Worm (Caenorhabditis elegans): ENCODE data around the gene F25E5.9.

The F25E5.9 gene

ce11 chrV:7431016-7431415 lies 6.7 kb downstream of the F25E5.9 start, which contains the start of gene srw-71:
Gene srw-71 (minus strand): TSS chrV:7431116.
- TF ChIP-seq dpl-1 (GFP tag; optimal IDR thresholded peaks at IDR 0.05) (no peak), hlh-26 (GFP tag; conservative IDR thresholded peaks at IDR 0.05) (no peak), madf-8 (GFP tag; conservative IDR thresholded peaks at IDR 0.05) (no peak), cebp-2 (GFP tag; IDR thresholded peaks at IDR 0.05) (no peak), sptf-2 (GFP tag; optimal IDR thresholded peaks at IDR 0.05) (no peak), xnd-1 (tag; optimal IDR thresholded peaks at IDR 0.05) (no peak), B0261.1 (tag; optimal IDR thresholded peaks at IDR 0.05) (no peak)

DNA sequence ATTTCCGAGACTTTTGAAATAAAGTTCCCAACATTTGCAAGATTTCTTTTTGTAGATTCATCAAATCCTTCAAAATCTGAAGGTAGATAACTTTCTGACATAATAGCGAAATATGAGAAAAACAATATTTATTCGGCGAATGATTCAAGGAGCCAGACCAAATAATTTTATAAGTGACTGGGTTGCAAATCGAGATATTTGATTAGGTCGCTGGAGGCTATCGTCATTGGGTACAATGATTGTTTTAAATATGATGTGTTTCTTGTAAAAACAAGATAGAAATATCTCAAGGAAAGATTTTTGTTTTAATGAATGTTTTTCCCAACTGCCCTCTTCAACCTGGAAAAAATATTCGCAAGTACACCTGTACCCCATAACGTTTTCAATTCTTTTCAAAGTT lies 8.8 kb downstream of the F25E5.9 start, which contains the start of gene srw-69:
Gene srw-69 (minus strand): TSS at position 101 of the 400 bp plus-strand sequence.
- TF ChIP-seq C17E4.6 (GFP tag; IDR thresholded peaks at IDR 0.05) (no peak), aptf-3 (GFP tag; IDR thresholded peaks at IDR 0.05) (no peak), lir-1 (GFP tag; conservative IDR thresholded peaks at IDR 0.05) (no peak), D2030.7 (GFP tag; IDR thresholded peaks at IDR 0.05) (no peak), ccch-3 (GFP tag; optimal IDR thresholded peaks at IDR 0.05) (no peak), ceh-91 (GFP tag; IDR thresholded peaks at IDR 0.05) (no peak), chd-7 (tag; optimal IDR thresholded peaks at IDR 0.05) (no peak), F37B4.10 (GFP tag; IDR thresholded peaks at IDR 0.05) (no peak), bed-1 (GFP tag; IDR thresholded peaks at IDR 0.05) (no peak), xnd-1 (tag; optimal IDR thresholded peaks at IDR 0.05) (no peak), mel-28 (tag; optimal IDR thresholded peaks at IDR 0.05; ENCODE audit: borderline replicate concordance) (no peak), ceh-27 (GFP tag; optimal IDR thresholded peaks at IDR 0.05) (no peak), mxl-1 (tag; optimal IDR thresholded peaks at IDR 0.05) (no peak), tbx-9 (tag; optimal IDR thresholded peaks at IDR 0.05; ENCODE audit: borderline replicate concordance) (no peak), ztf-6 (GFP tag; IDR thresholded peaks at IDR 0.05) (no peak)

DNA sequence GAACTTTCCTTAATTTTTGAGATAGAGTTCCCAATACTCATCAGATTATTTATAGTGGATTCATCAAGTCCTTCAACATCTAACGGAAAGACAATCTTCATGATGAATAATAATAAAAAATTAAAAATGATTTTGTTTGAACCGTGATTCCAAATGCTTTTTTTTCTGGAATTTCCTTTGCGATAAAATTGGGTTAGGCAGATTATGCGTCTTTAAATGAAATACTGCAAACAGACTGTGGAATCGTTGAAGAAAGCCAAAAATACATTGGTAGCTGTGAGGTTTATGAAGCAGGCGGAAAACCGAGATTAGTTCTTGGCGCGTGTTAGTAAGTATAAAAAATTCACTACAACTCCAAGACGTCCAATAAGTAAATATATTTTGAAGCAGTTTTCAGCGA lies 11.1 kb downstream of the F25E5.9 start, which contains the start of gene srw-68:
Gene srw-68 (minus strand): TSS at position 101 of the 400 bp plus-strand sequence.
- no peak for TF ChIP-seq attf-5 (GFP tag; optimal IDR thresholded peaks at IDR 0.05)
- TF ChIP-seq F37B4.10 (GFP tag; IDR thresholded peaks at IDR 0.05) = no peak

ce11 chrV:7424336-7424735 lies 13.4 kb downstream of the F25E5.9 start, which contains the start of gene F18E3.10:
Gene F18E3.10 (minus strand): TSS chrV:7424436.
- TF ChIP-seq D2030.7 (GFP tag; IDR thresholded peaks at IDR 0.05) = no peak
- no peak for TF ChIP-seq egl-44 (GFP tag; IDR thresholded peaks at IDR 0.05)
- TF ChIP-seq ceh-58 (GFP tag; IDR thresholded peaks at IDR 0.05) = no peak
- TF ChIP-seq lin-40 (tag; optimal IDR thresholded peaks at IDR 0.05) = no peak
- TF ChIP-seq egl-18 (GFP tag; IDR thresholded peaks at IDR 0.05) = no peak
- TF ChIP-seq sptf-2 (GFP tag; optimal IDR thresholded peaks at IDR 0.05) = no peak
- TF ChIP-seq madf-8 (GFP tag; conservative IDR thresholded peaks at IDR 0.05) = no peak
- no peak for TF ChIP-seq ceh-100 (GFP tag; IDR thresholded peaks at IDR 0.05)
- no peak for TF ChIP-seq aptf-3 (GFP tag; IDR thresholded peaks at IDR 0.05)
- no peak for TF ChIP-seq ama-1 (optimal IDR thresholded peaks at IDR 0.05)
- TF ChIP-seq ama-1 (GFP tag; optimal IDR thresholded peaks at IDR 0.05) = no peak
- no peak for TF ChIP-seq K12H6.12 (tag; optimal IDR thresholded peaks at IDR 0.05)
- no peak for TF ChIP-seq F52B5.7 (tag; optimal IDR thresholded peaks at IDR 0.05)
- no peak for TF ChIP-seq ekl-4 (GFP tag; IDR thresholded peaks at IDR 0.05)
- no peak for TF ChIP-seq egrh-3 (GFP tag; IDR thresholded peaks at IDR 0.05)
- TF ChIP-seq gei-17 (GFP tag; optimal IDR thresholded peaks at IDR 0.05) = no peak
- no peak for TF ChIP-seq F39B2.1 (GFP tag; IDR thresholded peaks at IDR 0.05)
- TF ChIP-seq B0261.1 (tag; optimal IDR thresholded peaks at IDR 0.05) = no peak
- TF ChIP-seq mes-4 (tag; optimal IDR thresholded peaks at IDR 0.05) = no peak
- TF ChIP-seq Y53G8AR.9 (GFP tag; conservative IDR thresholded peaks at IDR 0.05) = no peak
- no peak for TF ChIP-seq let-607 (tag; optimal IDR thresholded peaks at IDR 0.05)

All from whole organism, young adult.